Fruit fly (Drosophila melanogaster): Measurements from ENCODE around the gene Gr64e.

DNA sequence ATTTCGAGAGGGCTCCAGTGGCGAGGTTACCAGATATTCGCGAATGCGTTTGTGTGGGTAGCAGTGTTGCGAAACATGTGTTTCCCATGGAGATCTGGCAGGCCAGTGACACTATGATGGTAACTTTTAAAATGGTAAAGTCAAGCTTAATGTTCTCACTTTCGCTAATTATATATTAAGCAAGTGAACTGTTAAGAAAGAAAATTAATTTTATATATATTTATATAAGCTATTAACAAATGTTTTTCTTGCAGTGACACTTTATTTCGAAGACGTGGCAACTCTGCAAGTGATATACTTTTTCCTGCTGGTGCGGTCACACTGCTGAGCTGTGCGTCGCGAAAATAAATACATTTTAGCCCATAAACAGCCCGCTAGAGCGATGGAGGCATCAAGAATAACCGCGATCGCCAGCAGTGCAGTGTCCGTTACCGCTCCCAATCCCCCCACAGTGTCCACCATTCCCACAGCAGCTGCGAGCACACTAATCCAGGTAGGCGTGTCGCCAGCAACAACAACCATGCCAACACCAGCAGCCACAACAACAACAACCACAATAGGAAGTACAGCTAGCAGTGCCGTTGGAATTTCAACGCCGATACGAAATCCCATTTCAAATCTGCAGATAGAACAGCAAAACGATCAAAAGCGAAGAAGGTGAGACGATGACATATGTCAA, 8.4 kb downstream of the Gr64e start, which contains the start of the genes CG11593 and Rcd5:
- TF ChIP-seq row (GFP tag; IDR thresholded peaks at IDR 0.05) (peak; percentile 94), CG31365 (tag; optimal IDR thresholded peaks at IDR 0.05) (no peak), dysf (GFP tag; IDR thresholded peaks at IDR 0.05) (peak; percentile 83), CG18476 (GFP tag; optimal IDR thresholded peaks at IDR 0.05) (no peak), Atf6 (GFP tag; IDR thresholded peaks at IDR 0.05) (peak; percentile 62), Sox102F (GFP tag; optimal IDR thresholded peaks at IDR 0.05) (peak; percentile 65), CG34376 (GFP tag; optimal IDR thresholded peaks at IDR 0.05) (peak; percentile 8), inv (GFP tag; IDR thresholded peaks at IDR 0.05; ENCODE audit: partially characterized antibody) (no peak), Ets97D (GFP tag; optimal IDR thresholded peaks at IDR 0.05) (peak; percentile 25), gsb (GFP tag; IDR thresholded peaks at IDR 0.05) (peak; percentile 42; the same call in 1 of the 2 replicates), CG15696 (tag; optimal IDR thresholded peaks at IDR 0.05) (peak; percentile 50), CG11456 (GFP tag; IDR thresholded peaks at IDR 0.05) (peak; percentile 86), fru (optimal IDR thresholded peaks at IDR 0.05) (no peak)

Data from whole organism, embryonic.